Fruit fly (Drosophila melanogaster) whole organism, embryonic: Measurements from ENCODE around the gene sr.

Source experiments
- Ada2b ChIP-seq: fragments of 200-800 bp; sonication (Bioruptor generic); IDR thresholded peaks from 2 replicates; pipeline ENCODE4 v1.3.6; 2022; ENCODE audit warnings: missing biosample characterization, missing genetic modification characterization
- Aef1 ChIP-seq: fragments of 200-800 bp; sonication (Bioruptor generic); IDR thresholded peaks from 3 replicates; pipeline ENCODE4 v1.3.6; 2022; ENCODE audit warnings: missing biosample characterization, missing genetic modification characterization
- B-H1 ChIP-seq: fragments of 200-800 bp; sonication (Bioruptor generic); IDR thresholded peaks from 3 replicates; pipeline ENCODE4 v1.3.6; 2022; ENCODE audit warnings: missing biosample characterization, missing genetic modification characterization
- Bdp1 ChIP-seq: fragments of 200-800 bp; sonication (Bioruptor generic); optimal IDR thresholded peaks from 3 replicates; lab custom pipeline; 2016; ENCODE audit warnings: missing biosample characterization, missing genetic modification characterization
- Bteb2 ChIP-seq: fragments of 200-800 bp; sonication (Bioruptor generic); optimal IDR thresholded peaks from 2 replicates; lab custom pipeline; 2016; ENCODE audit warnings: missing biosample characterization, missing genetic modification characterization
- CG10462 ChIP-seq: fragments of 200-800 bp; sonication (Bioruptor generic); optimal IDR thresholded peaks from 2 replicates; lab custom pipeline; 2016; ENCODE audit warnings: missing biosample characterization, missing genetic modification characterization
- CG10543 ChIP-seq: fragments of 200-800 bp; sonication (Bioruptor generic); optimal IDR thresholded peaks from 3 replicates; lab custom pipeline; 2017; ENCODE audit warnings: missing biosample characterization, mild to moderate bottlenecking, missing genetic modification characterization, moderate library complexity
- CG11695 ChIP-seq: fragments of 200-800 bp; sonication (Bioruptor generic); IDR thresholded peaks from 3 replicates; pipeline ENCODE4 v1.3.6; 2022; ENCODE audit warnings: missing biosample characterization, missing genetic modification characterization
- CG12219 ChIP-seq: fragments of 200-800 bp; sonication (Bioruptor generic); optimal IDR thresholded peaks from 3 replicates; lab custom pipeline; 2018; ENCODE audit warnings: missing biosample characterization, mild to moderate bottlenecking, missing genetic modification characterization
- CG12299 ChIP-seq: fragments of 200-800 bp; sonication (Bioruptor generic); optimal IDR thresholded peaks from 2 replicates; lab custom pipeline; 2018; ENCODE audit warnings: missing biosample characterization, mild to moderate bottlenecking, missing genetic modification characterization
- CG15514 ChIP-seq: fragments of 200-800 bp; sonication (Bioruptor generic); optimal IDR thresholded peaks from 3 replicates; lab custom pipeline; 2017; ENCODE audit warnings: missing biosample characterization, missing genetic modification characterization, mild to moderate bottlenecking, moderate library complexity, missing genetic modification reagents
- CG3163 ChIP-seq: fragments of 200-800 bp; sonication (Bioruptor generic); optimal IDR thresholded peaks from 3 replicates; lab custom pipeline; 2016; ENCODE audit warnings: missing biosample characterization, missing genetic modification characterization
- CG42726 ChIP-seq: fragments of 200-800 bp; sonication (Bioruptor generic); IDR thresholded peaks from 2 replicates; pipeline ENCODE4 v1.3.6; 2022; ENCODE audit warnings: missing biosample characterization, missing genetic modification characterization; ENCODE audit not compliant: partially characterized antibody
- CG4328 ChIP-seq: fragments of 200-800 bp; sonication (Bioruptor generic); optimal IDR thresholded peaks from 3 replicates; lab custom pipeline; 2017; ENCODE audit warnings: missing biosample characterization, missing genetic modification reagents, missing genetic modification characterization
- CG4424 ChIP-seq: fragments of 200-800 bp; sonication (Bioruptor generic); optimal IDR thresholded peaks from 3 replicates; lab custom pipeline; 2016; ENCODE audit warnings: missing biosample characterization, missing genetic modification characterization
- CG7745 ChIP-seq: fragments of 200-800 bp; sonication (Bioruptor generic); optimal IDR thresholded peaks from 2 replicates; lab custom pipeline; 2018; ENCODE audit warnings: missing biosample characterization, mild to moderate bottlenecking, missing genetic modification characterization, moderate library complexity
- CG7963 ChIP-seq: fragments of 200-800 bp; sonication (Bioruptor generic); IDR thresholded peaks from 3 replicates; pipeline ENCODE4 v1.3.6; 2022; ENCODE audit warnings: missing biosample characterization, missing genetic modification characterization; ENCODE audit not compliant: partially characterized antibody
- CG8388 ChIP-seq: fragments of 200-800 bp; sonication (Bioruptor generic); optimal IDR thresholded peaks from 2 replicates; lab custom pipeline; 2019; ENCODE audit warnings: missing biosample characterization, mild to moderate bottlenecking, missing genetic modification characterization, moderate library complexity
- CG8924 ChIP-seq: fragments of 200-800 bp; optimal IDR thresholded peaks from 3 replicates; lab custom pipeline; 2019; ENCODE audit warnings: missing biosample characterization, mild to moderate bottlenecking, missing genetic modification characterization, moderate library complexity
- Dip2 ChIP-seq: fragments of 200-800 bp; sonication (Bioruptor generic); IDR thresholded peaks from 2 replicates; pipeline ENCODE4 v1.3.6; 2022; ENCODE audit warnings: missing biosample characterization, missing genetic modification characterization
- Doc2 ChIP-seq: fragments of 200-800 bp; sonication (Bioruptor generic); IDR thresholded peaks from 2 replicates; pipeline ENCODE4 v1.3.6; 2022; ENCODE audit warnings: missing biosample characterization, missing genetic modification characterization
- HmgZ ChIP-seq: fragments of 200-800 bp; sonication (Bioruptor generic); optimal IDR thresholded peaks from 2 replicates; lab custom pipeline; 2018; ENCODE audit warnings: missing biosample characterization, mild to moderate bottlenecking, missing genetic modification characterization
- Hmr ChIP-seq: fragments of 200-800 bp; sonication (Bioruptor generic); optimal IDR thresholded peaks from 3 replicates; lab custom pipeline; 2017; ENCODE audit warnings: mild to moderate bottlenecking, missing biosample characterization, missing genetic modification reagents, missing genetic modification characterization
- Hr3 ChIP-seq: fragments of 200-800 bp; sonication (Bioruptor generic); optimal IDR thresholded peaks from 3 replicates; lab custom pipeline; 2016; ENCODE audit warnings: missing biosample characterization, missing genetic modification characterization
- MBD-R2 ChIP-seq: fragments of 200-800 bp; sonication (Bioruptor generic); IDR thresholded peaks from 2 replicates; pipeline ENCODE4 v1.3.6; 2022; ENCODE audit warnings: missing biosample characterization, missing genetic modification characterization
- Med ChIP-seq: fragments of 200-800 bp; sonication (Bioruptor generic); peaks from one replicate; lab custom pipeline; 2016; ENCODE audit warnings: missing biosample characterization, missing genetic modification characterization, mild to moderate bottlenecking, inconsistent platforms, moderate library complexity
- NFAT ChIP-seq: fragments of 200-800 bp; sonication (Bioruptor generic); IDR thresholded peaks from 2 replicates; pipeline ENCODE4 v1.3.6; 2022; ENCODE audit warnings: missing biosample characterization, missing genetic modification characterization
- Opbp ChIP-seq: fragments of 200-800 bp; sonication (Bioruptor generic); IDR thresholded peaks from 3 replicates; pipeline ENCODE4 v1.3.6; 2022; ENCODE audit warnings: missing biosample characterization, missing genetic modification characterization; ENCODE audit not compliant: partially characterized antibody
- crp ChIP-seq, 2 experiments: fragments of 200-800 bp; sonication (Bioruptor generic); optimal IDR thresholded peaks; 2 replicates in 1 of 2; 3 replicates in 1 of 2; lab custom pipeline; 2017; ENCODE audit warnings: missing biosample characterization in 2 of 2, missing genetic modification characterization in 2 of 2, mild to moderate bottlenecking in 1 of 2, moderate library complexity in 1 of 2
- cwo ChIP-seq: fragments of 200-800 bp; sonication (Bioruptor generic); optimal IDR thresholded peaks from 3 replicates; lab custom pipeline; 2017; ENCODE audit warnings: missing biosample characterization, missing genetic modification characterization, mild to moderate bottlenecking, moderate library complexity, missing genetic modification reagents
- danr ChIP-seq: fragments of 200-800 bp; sonication (Bioruptor generic); IDR thresholded peaks from 2 replicates; pipeline ENCODE4 v1.3.6; 2022; ENCODE audit warnings: missing biosample characterization, missing genetic modification characterization
- ems ChIP-seq: fragments of 200-800 bp; sonication (Bioruptor generic); optimal IDR thresholded peaks from 3 replicates; lab custom pipeline; 2016; ENCODE audit warnings: missing biosample characterization, missing genetic modification characterization
- fd102C ChIP-seq: fragments of 200-800 bp; sonication (Bioruptor generic); optimal IDR thresholded peaks from 2 replicates; lab custom pipeline; 2018; ENCODE audit warnings: missing biosample characterization, mild to moderate bottlenecking, missing genetic modification characterization, moderate library complexity
- grn ChIP-seq: fragments of 200-800 bp; sonication (Bioruptor generic); optimal IDR thresholded peaks from 3 replicates; lab custom pipeline; 2017; ENCODE audit warnings: missing biosample characterization, missing genetic modification characterization
- hbn ChIP-seq: fragments of 200-800 bp; sonication (Bioruptor generic); IDR thresholded peaks from 2 replicates; pipeline ENCODE4 v1.3.6; 2022; ENCODE audit warnings: missing biosample characterization, missing genetic modification characterization; ENCODE audit not compliant: partially characterized antibody
- ken ChIP-seq: fragments of 200-800 bp; sonication (Bioruptor generic); IDR thresholded peaks from 3 replicates; pipeline ENCODE4 v1.3.6; 2022; ENCODE audit warnings: missing biosample characterization, missing genetic modification characterization
- kni ChIP-seq: fragments of 200-800 bp; sonication (Bioruptor generic); optimal IDR thresholded peaks from 3 replicates; lab custom pipeline; 2017; ENCODE audit warnings: mild to moderate bottlenecking, missing biosample characterization, missing genetic modification reagents, missing genetic modification characterization
- lov ChIP-seq, 2 experiments: fragments of 200-800 bp in 1 of 2; fragments of >200 bp in 1 of 2; sonication (Bioruptor generic) in 1 of 2; IDR thresholded peaks in 1 of 2; optimal IDR thresholded peaks in 1 of 2; 2 replicates in 1 of 2; 3 replicates in 1 of 2; pipeline versions ENCODE4 v1.3.6 to Lab custom; 2017 to 2022; ENCODE audit warnings: missing biosample characterization in 1 of 2, missing genetic modification characterization in 1 of 2
- maf-S ChIP-seq: fragments of 200-800 bp; sonication (Bioruptor generic); optimal IDR thresholded peaks from 2 replicates; lab custom pipeline; 2016; ENCODE audit warnings: missing biosample characterization, missing genetic modification characterization
- nau ChIP-seq: fragments of 200-800 bp; sonication (Bioruptor generic); optimal IDR thresholded peaks from 3 replicates; lab custom pipeline; 2017; ENCODE audit warnings: missing biosample characterization, mild to moderate bottlenecking, missing genetic modification characterization, missing genetic modification reagents
- nmo ChIP-seq: fragments of 200-800 bp; sonication (Bioruptor generic); optimal IDR thresholded peaks from 2 replicates; lab custom pipeline; 2018; ENCODE audit warnings: missing biosample characterization, mild to moderate bottlenecking, missing genetic modification characterization, moderate library complexity
- org-1 ChIP-seq: fragments of 200-800 bp; sonication (Bioruptor generic); optimal IDR thresholded peaks from 2 replicates; lab custom pipeline; 2017; ENCODE audit warnings: missing biosample characterization, missing genetic modification characterization
- row ChIP-seq: fragments of 200-800 bp; sonication (Bioruptor generic); IDR thresholded peaks from 3 replicates; pipeline ENCODE4 v1.3.6; 2022; ENCODE audit warnings: missing biosample characterization, missing genetic modification characterization
- sens ChIP-seq: fragments of 200-800 bp; sonication (Bioruptor generic); peaks from one replicate; lab custom pipeline; 2016; ENCODE audit warnings: missing biosample characterization, missing genetic modification characterization
- sens-2 ChIP-seq: fragments of 200-800 bp; sonication (Bioruptor generic); IDR thresholded peaks from 2 replicates; pipeline ENCODE4 v1.3.6; 2022; ENCODE audit warnings: missing biosample characterization, missing genetic modification characterization
- slbo ChIP-seq: fragments of 200-800 bp; sonication (Bioruptor generic); IDR thresholded peaks from 2 replicates; pipeline ENCODE4 v1.3.6; 2022; ENCODE audit warnings: missing biosample characterization, missing genetic modification characterization
- unpg ChIP-seq: fragments of 200-800 bp; sonication (Bioruptor generic); optimal IDR thresholded peaks from 3 replicates; lab custom pipeline; 2018; ENCODE audit warnings: missing biosample characterization, mild to moderate bottlenecking, missing genetic modification characterization, moderate library complexity
- z ChIP-seq: fragments of 200-800 bp; sonication (Bioruptor generic); IDR thresholded peaks from 3 replicates; pipeline ENCODE4 v1.3.6; 2022; ENCODE audit warnings: missing biosample characterization, missing genetic modification characterization

The sr gene

DNA sequence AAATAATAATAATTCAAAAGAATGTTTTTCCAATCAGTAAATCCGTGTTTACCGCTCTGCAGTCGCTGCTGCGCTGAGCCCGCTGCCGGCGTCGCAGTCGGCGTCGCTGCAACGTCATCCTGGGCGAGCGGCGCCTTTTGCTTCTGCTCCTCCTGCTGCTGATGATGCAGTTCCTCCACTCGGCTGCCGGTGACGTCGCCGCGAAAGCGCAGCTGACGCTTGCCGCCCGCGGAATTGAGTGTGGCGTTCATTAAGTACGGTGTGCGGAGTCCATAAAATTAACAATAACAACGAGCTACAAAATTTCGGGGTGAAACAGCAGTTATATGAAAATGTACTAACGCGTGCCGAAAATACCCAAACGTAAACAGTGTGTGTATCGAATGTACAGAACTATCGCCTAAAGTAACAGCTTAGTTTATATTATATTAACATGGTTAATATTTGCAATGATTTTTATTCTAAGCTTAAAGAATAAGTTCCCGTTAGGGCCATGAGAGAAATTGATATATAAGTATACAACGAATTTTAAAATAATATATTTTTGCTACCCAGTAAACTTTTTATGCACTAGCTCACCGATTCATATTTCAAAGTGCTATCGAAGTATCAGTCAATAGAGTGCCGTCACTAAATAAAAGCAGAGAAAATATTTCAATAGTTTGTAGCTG is 73.6 kb downstream of the sr start, which contains the start of the genes CG7218 and Cbp20 (continued):
- TF ChIP-seq CG10462 (peak; percentile 45), hbn (GFP tag; lab: Robert Waterston, UW) (peak; percentile 76), B-H1 (GFP tag; lab: Robert Waterston, UW) (peak; percentile 66), fd102C (GFP tag; lab: Kevin White, UChicago) (no peak), nau (GFP tag; lab: Kevin White, UChicago) (peak; percentile 36), nmo (GFP tag; lab: Kevin White, UChicago) (peak; percentile 73), MBD-R2 (GFP tag; lab: Robert Waterston, UW) (peak; percentile 83), CG15514 (GFP tag; lab: Kevin White, UChicago) (peak; percentile 81), cwo (GFP tag; lab: Kevin White, UChicago) (peak; percentile 49), CG8924 (peak; percentile 64), CG10543 (GFP tag; lab: Kevin White, UChicago) (peak; percentile 52), Dip2 (no peak), Bdp1 (GFP tag; lab: Kevin White, UChicago) (peak; percentile 26), HmgZ (tag; lab: Kevin White, UChicago) (peak; percentile 65), row (GFP tag; lab: Robert Waterston, UW) (peak; percentile 91), CG7963 (GFP tag; lab: Robert Waterston, UW) (peak; percentile 65; the same call in 2 of the 3 replicates), sens (GFP tag; lab: Kevin White, UChicago) (peak; percentile 90), Hmr (peak; percentile 70), Med (GFP tag; lab: Kevin White, UChicago) (peak; percentile 95), CG12219 (GFP tag; lab: Kevin White, UChicago) (peak; percentile 24), Aef1 (GFP tag; lab: Robert Waterston, UW) (peak; percentile 69; the same call in 2 of the 3 replicates), CG42726 (GFP tag; lab: Robert Waterston, UW) (no peak), CG8388 (GFP tag; lab: Kevin White, UChicago) (peak; percentile 43), Bteb2 (peak; percentile 68), NFAT (GFP tag; lab: Robert Waterston, UW) (peak; percentile 95), maf-S (GFP tag; lab: Kevin White, UChicago) (peak; percentile 23), kni (GFP tag; lab: Kevin White, UChicago) (peak; percentile 19), danr (GFP tag; lab: Robert Waterston, UW) (0 out of 2 replicates have a peak, but pooled peaks have one; percentile 25), z (GFP tag; lab: Robert Waterston, UW) (no peak), CG12299 (tag; lab: Kevin White, UChicago) (peak; percentile 48), sens-2 (GFP tag; lab: Robert Waterston, UW) (peak; percentile 48; the same call in 1 of the 2 replicates), Opbp (GFP tag; lab: Robert Waterston, UW) (peak; percentile 70; the same call in 2 of the 3 replicates), org-1 (GFP tag; lab: Kevin White, UChicago) (no peak), crp (GFP tag; optimal IDR thresholded peaks at IDR 0.05; lab: Kevin White, UChicago) (peak in 1 of 2 experiments; percentile 73), CG3163 (peak; percentile 9), slbo (GFP tag; lab: Robert Waterston, UW) (peak; percentile 94), lov (optimal IDR thresholded peaks at IDR 0.05; lab: Kevin White, UChicago) (no peak), lov (GFP tag; IDR thresholded peaks at IDR 0.05; lab: Robert Waterston, UW) (no peak), ken (GFP tag; lab: Robert Waterston, UW) (peak; percentile 84), grn (GFP tag; lab: Kevin White, UChicago) (no peak), Doc2 (GFP tag; lab: Robert Waterston, UW) (no peak), CG7745 (no peak), ems (GFP tag; lab: Kevin White, UChicago) (peak; percentile 49), Hr3 (GFP tag; lab: Kevin White, UChicago) (peak; percentile 76), CG4328 (GFP tag; lab: Kevin White, UChicago) (peak; percentile 47), unpg (peak; percentile 61), CG11695 (GFP tag; lab: Robert Waterston, UW) (0 out of 3 replicates have a peak, but pooled peaks have one; percentile 8), Ada2b (GFP tag; lab: Robert Waterston, UW) (peak; percentile 64), CG4424 (GFP tag; lab: Kevin White, UChicago) (peak; percentile 71)
